Fruit fly (Drosophila melanogaster): ENCODE results near the gene CG10005.

- no peak for TF ChIP-seq EcR (GFP tag; optimal IDR thresholded peaks at IDR 0.05)
- TF ChIP-seq usp (GFP tag; optimal IDR thresholded peaks at IDR 0.05): no peak
- TF ChIP-seq psq (optimal IDR thresholded peaks at IDR 0.05): no peak
Measured at dm6 chr3R:11930962-11931361, 46.0 kb downstream of the CG10005 start, which contains the start of gene CG14731.

Measured in whole organism.